Worm (Caenorhabditis elegans) whole organism, L3 larva: ENCODE results near the gene T19B10.2.

Experiments used
- R02D3.7 ChIP-seq: fragments of 150-350 bp; optimal IDR thresholded peaks from 2 replicates; lab custom pipeline; 2014; ENCODE audit warnings: missing biosample characterization, missing genetic modification characterization
- ama-1 ChIP-seq: fragments of 150-350 bp; optimal IDR thresholded peaks from 2 replicates; lab custom pipeline; 2018
- ceh-28 ChIP-seq: fragments of 150-350 bp; optimal IDR thresholded peaks from 2 replicates; lab custom pipeline; 2014; ENCODE audit warnings: missing biosample characterization, missing genetic modification reagents, missing genetic modification characterization
- ceh-82 ChIP-seq: fragments of 150-350 bp; optimal IDR thresholded peaks from 2 replicates; lab custom pipeline; 2014; ENCODE audit warnings: missing biosample characterization, missing genetic modification characterization
- egl-27 ChIP-seq: sonication (generic microtip); optimal IDR thresholded peaks from 4 replicates; lab custom pipeline; 2017; ENCODE audit warnings: missing biosample characterization, missing genetic modification reagents, missing genetic modification characterization
- egl-5 ChIP-seq: fragments of 150-350 bp; optimal IDR thresholded peaks from 2 replicates; lab custom pipeline; 2017; ENCODE audit warnings: missing biosample characterization, missing genetic modification reagents, missing genetic modification characterization, inconsistent platforms
- elt-2 ChIP-seq: sonication (generic microtip); optimal IDR thresholded peaks from 2 replicates; lab custom pipeline; 2016; ENCODE audit warnings: missing genetic modification reagents, mild to moderate bottlenecking, missing genetic modification characterization, missing compliant biosample characterization
- elt-3 ChIP-seq, 3 experiments: fragments of 150-350 bp in 1 of 3; sonication (generic microtip) in 2 of 3; optimal IDR thresholded peaks; 2 replicates in 2 of 3; 4 replicates in 1 of 3; lab custom pipeline; 2014 to 2017; ENCODE audit warnings: missing biosample characterization in 3 of 3, missing genetic modification characterization in 3 of 3
- fkh-10 ChIP-seq: sonication (generic microtip); optimal IDR thresholded peaks from 2 replicates; lab custom pipeline; 2017; ENCODE audit warnings: missing biosample characterization, missing genetic modification reagents, missing genetic modification characterization
- fkh-2 ChIP-seq: fragments of 150-350 bp; optimal IDR thresholded peaks from 2 replicates; lab custom pipeline; 2014; ENCODE audit warnings: missing biosample characterization, missing genetic modification reagents, missing genetic modification characterization
- fos-1 ChIP-seq: fragments of 150-350 bp; optimal IDR thresholded peaks from 2 replicates; lab custom pipeline; 2014; ENCODE audit warnings: missing biosample characterization, missing genetic modification characterization
- hmg-11 ChIP-seq: sonication (generic microtip); optimal IDR thresholded peaks from 2 replicates; lab custom pipeline; 2016; ENCODE audit warnings: missing genetic modification characterization, missing compliant biosample characterization
- jun-1 ChIP-seq: fragments of 150-350 bp; optimal IDR thresholded peaks from 2 replicates; lab custom pipeline; 2014; ENCODE audit warnings: missing biosample characterization, missing genetic modification reagents, missing genetic modification characterization
- lin-15B ChIP-seq: fragments of 150-350 bp; optimal IDR thresholded peaks from 2 replicates; lab custom pipeline; 2014; ENCODE audit warnings: missing biosample characterization, missing genetic modification characterization
- lin-39 ChIP-seq: fragments of 150-350 bp; optimal IDR thresholded peaks from 2 replicates; lab custom pipeline; 2018; ENCODE audit warnings: missing biosample characterization, missing genetic modification reagents, missing genetic modification characterization
- lsy-12 ChIP-seq: sonication (generic microtip); optimal IDR thresholded peaks from 2 replicates; lab custom pipeline; 2016; ENCODE audit warnings: mild to moderate bottlenecking, missing genetic modification characterization, missing compliant biosample characterization
- mdl-1 ChIP-seq: fragments of 150-350 bp; optimal IDR thresholded peaks from 2 replicates; lab custom pipeline; 2014; ENCODE audit warnings: missing biosample characterization, missing genetic modification characterization
- mml-1 ChIP-seq: fragments of 150-350 bp; sonication (generic microtip); optimal IDR thresholded peaks from 3 replicates; lab custom pipeline; 2014; ENCODE audit warnings: missing biosample characterization, missing genetic modification characterization
- nfya-1 ChIP-seq: sonication (generic microtip); optimal IDR thresholded peaks from 2 replicates; lab custom pipeline; 2017; ENCODE audit warnings: missing genetic modification characterization, mild to moderate bottlenecking, missing compliant biosample characterization, antibody characterized with exemption, moderate library complexity; ENCODE audit not compliant: insufficient read depth
- nhr-11 ChIP-seq: fragments of 150-350 bp; optimal IDR thresholded peaks from 2 replicates; lab custom pipeline; 2014; ENCODE audit warnings: missing biosample characterization, missing genetic modification characterization
- nhr-12 ChIP-seq: fragments of 150-350 bp; optimal IDR thresholded peaks from 2 replicates; lab custom pipeline; 2014; ENCODE audit warnings: missing biosample characterization, missing genetic modification characterization
- nhr-23 ChIP-seq: fragments of 150-350 bp; optimal IDR thresholded peaks from 2 replicates; lab custom pipeline; 2014; ENCODE audit warnings: missing biosample characterization, missing genetic modification reagents, missing genetic modification characterization
- nhr-237 ChIP-seq: fragments of 150-350 bp; optimal IDR thresholded peaks from 2 replicates; lab custom pipeline; 2014; ENCODE audit warnings: missing biosample characterization, missing genetic modification characterization
- nhr-25 ChIP-seq: sonication (generic microtip); optimal IDR thresholded peaks from 2 replicates; lab custom pipeline; 2017; ENCODE audit warnings: missing biosample characterization, missing genetic modification characterization
- nhr-43 ChIP-seq: sonication (generic microtip); optimal IDR thresholded peaks from 2 replicates; lab custom pipeline; 2016; ENCODE audit warnings: mild to moderate bottlenecking, missing genetic modification characterization, missing compliant biosample characterization; ENCODE audit not compliant: poor library complexity, severe bottlenecking
- nhr-76 ChIP-seq: fragments of 150-350 bp; sonication (generic microtip); optimal IDR thresholded peaks from 5 replicates; lab custom pipeline; 2014; ENCODE audit warnings: missing biosample characterization, missing genetic modification characterization
- nhr-77 ChIP-seq: fragments of 150-350 bp; optimal IDR thresholded peaks from 2 replicates; lab custom pipeline; 2014; ENCODE audit warnings: missing biosample characterization, missing genetic modification characterization
- pha-4 ChIP-seq: fragments of 150-350 bp; optimal IDR thresholded peaks from 2 replicates; lab custom pipeline; 2014; ENCODE audit warnings: missing biosample characterization, missing genetic modification reagents, missing genetic modification characterization
- pqm-1 ChIP-seq: fragments of 150-350 bp; optimal IDR thresholded peaks from 2 replicates; lab custom pipeline; 2017; ENCODE audit warnings: missing biosample characterization, missing genetic modification characterization, inconsistent platforms
- sea-2 ChIP-seq: fragments of 150-350 bp; sonication (generic microtip); optimal IDR thresholded peaks from 4 replicates; lab custom pipeline; 2014; ENCODE audit warnings: missing biosample characterization, missing genetic modification reagents, missing genetic modification characterization
- skn-1 ChIP-seq: fragments of 150-350 bp; optimal IDR thresholded peaks from 2 replicates; lab custom pipeline; 2014; ENCODE audit warnings: missing biosample characterization, missing genetic modification characterization
- snpc-4 ChIP-seq: fragments of 150-350 bp; optimal IDR thresholded peaks from 2 replicates; lab custom pipeline; 2014; ENCODE audit warnings: missing biosample characterization, missing genetic modification characterization
- tbx-2 ChIP-seq: sonication (generic microtip); optimal IDR thresholded peaks from 2 replicates; lab custom pipeline; 2016; ENCODE audit warnings: mild to moderate bottlenecking, missing genetic modification characterization, missing compliant biosample characterization
- unc-62 ChIP-seq: fragments of 150-350 bp; sonication (generic microtip); optimal IDR thresholded peaks from 4 replicates; lab custom pipeline; 2014; ENCODE audit warnings: missing biosample characterization, missing genetic modification reagents, missing genetic modification characterization
- ztf-11 ChIP-seq: fragments of 150-350 bp; optimal IDR thresholded peaks from 2 replicates; lab custom pipeline; 2014; ENCODE audit warnings: missing biosample characterization, missing genetic modification characterization
- ztf-4 ChIP-seq: fragments of 150-350 bp; optimal IDR thresholded peaks from 2 replicates; lab custom pipeline; 2014; ENCODE audit warnings: missing biosample characterization, missing genetic modification characterization

T19B10.2 gene

DNA sequence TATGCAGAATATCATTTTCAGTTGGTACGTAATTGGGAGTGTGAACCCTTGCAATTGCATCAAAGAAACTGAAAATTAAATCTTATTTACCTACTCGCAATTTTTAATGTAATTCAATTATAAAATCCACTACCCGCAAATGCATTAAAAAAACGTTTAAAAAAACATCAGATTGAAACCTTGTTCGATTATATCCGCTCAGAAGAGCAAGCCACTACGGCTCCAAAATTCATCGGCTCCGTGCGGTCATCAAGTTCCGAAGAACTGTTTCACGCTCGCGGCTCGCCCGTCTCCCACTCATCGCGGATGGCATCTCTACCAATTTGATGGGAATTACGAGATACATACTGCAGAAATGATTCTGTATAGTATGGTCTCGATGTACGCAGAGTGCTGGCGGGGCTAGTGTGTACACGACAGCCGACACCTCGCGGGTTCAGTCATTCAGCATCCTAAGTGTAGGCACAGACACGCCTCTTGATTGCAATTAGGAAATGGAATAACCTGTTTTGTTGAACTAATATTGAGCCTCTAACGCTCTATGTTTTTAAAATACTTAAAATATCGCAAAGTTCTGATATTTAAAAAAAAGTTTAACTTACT, 45.7 kb upstream of the T19B10.2 start:
- peak; percentile 27 for TF ChIP-seq elt-2 (tag; lab: Kevin White, UChicago)
- TF ChIP-seq snpc-4: peak; percentile 93
- peak; percentile 2 for TF ChIP-seq nhr-77 (tag; lab: Kevin White, UChicago)
- peak; percentile 6 for TF ChIP-seq ama-1 (lab: Kevin White, UChicago)
- peak; percentile 29 for TF ChIP-seq nhr-25 (tag; lab: Kevin White, UChicago)
- TF ChIP-seq pqm-1 (tag; lab: Kevin White, UChicago): peak; percentile 23
- peak; percentile 35 for TF ChIP-seq nhr-43 (tag; lab: Kevin White, UChicago)

DNA sequence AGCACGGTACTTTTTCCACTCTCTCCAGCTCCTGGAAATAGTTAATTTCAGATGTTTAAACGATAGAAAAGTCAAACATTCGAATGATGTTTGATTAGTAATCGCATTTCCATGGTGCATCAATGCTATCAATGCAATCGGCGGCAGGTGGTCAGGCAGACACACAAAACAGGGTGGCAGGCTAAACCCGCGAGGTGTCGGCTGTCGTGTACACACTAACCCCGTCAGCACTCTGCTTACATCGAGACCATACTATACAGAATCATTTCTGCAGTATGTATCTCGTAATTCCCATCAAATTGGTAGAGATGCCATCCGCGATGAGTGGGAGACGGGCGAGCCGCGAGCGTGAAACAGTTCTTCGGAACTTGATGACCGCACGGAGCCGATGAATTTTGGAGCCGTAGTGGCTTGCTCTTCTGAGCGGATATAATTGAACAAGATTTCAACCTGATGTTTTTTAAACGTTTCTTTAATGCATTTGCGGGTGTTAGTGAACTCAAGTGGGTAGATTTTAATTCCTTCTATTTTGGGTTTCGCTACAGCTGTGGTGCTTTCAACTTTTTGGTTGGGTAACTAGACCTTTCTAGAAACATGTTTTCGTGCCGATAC, 44.3 kb upstream of the T19B10.2 start:
- peak; percentile 61 for TF ChIP-seq nhr-43 (tag; lab: Kevin White, UChicago)
- TF ChIP-seq nhr-77 (tag; lab: Kevin White, UChicago): peak; percentile 38
- TF ChIP-seq R02D3.7 (tag; lab: Kevin White, UChicago): peak; percentile 5
- TF ChIP-seq snpc-4: peak; percentile 97
- TF ChIP-seq pqm-1 (tag; lab: Kevin White, UChicago): peak; percentile 65
- peak; percentile 47 for TF ChIP-seq ama-1 (lab: Kevin White, UChicago)
- TF ChIP-seq nfya-1 (tag; lab: Kevin White, UChicago): peak; percentile 14
- TF ChIP-seq elt-2 (tag; lab: Kevin White, UChicago): peak; percentile 76

DNA sequence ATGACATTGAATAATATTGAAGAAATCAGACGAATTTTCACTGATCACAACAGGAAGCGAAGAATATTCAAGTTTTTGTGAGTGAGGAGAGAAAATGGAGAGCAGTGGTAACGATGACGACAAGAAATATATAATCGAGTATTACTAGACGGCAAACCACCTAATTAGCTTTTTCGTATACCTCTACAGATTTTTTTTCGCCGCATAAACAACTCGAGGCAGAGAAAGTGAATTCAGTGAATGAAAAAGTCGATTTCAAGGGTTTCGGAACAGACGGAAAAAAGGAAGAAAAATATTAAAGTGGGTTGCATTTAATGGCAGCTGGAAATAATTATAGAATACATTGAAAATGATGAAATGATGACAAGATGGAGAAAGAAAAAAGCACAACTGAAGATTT, 43.5 kb upstream of the T19B10.2 start, which contains the start of gene gpa-1:
Gene gpa-1, minus strand, starts transcription at position 101 of the 400 bp plus-strand sequence.
- TF ChIP-seq elt-2 (tag; lab: Kevin White, UChicago) (no peak), nhr-23 (tag; lab: Kevin White, UChicago) (no peak), tbx-2 (tag; lab: Kevin White, UChicago) (no peak), lsy-12 (tag; lab: Kevin White, UChicago) (no peak), mdl-1 (tag; lab: Kevin White, UChicago) (no peak), fkh-2 (tag; lab: Kevin White, UChicago) (no peak), ama-1 (lab: Kevin White, UChicago) (no peak), sea-2 (GFP tag; lab: Kevin White, UChicago) (no peak), egl-27 (tag; lab: Kevin White, UChicago) (no peak), elt-3 (tag; optimal IDR thresholded peaks at IDR 0.05; lab: Kevin White, UChicago) (no peak), nhr-237 (no peak)
- TF ChIP-seq, all 47 proteins: peak for 0

DNA sequence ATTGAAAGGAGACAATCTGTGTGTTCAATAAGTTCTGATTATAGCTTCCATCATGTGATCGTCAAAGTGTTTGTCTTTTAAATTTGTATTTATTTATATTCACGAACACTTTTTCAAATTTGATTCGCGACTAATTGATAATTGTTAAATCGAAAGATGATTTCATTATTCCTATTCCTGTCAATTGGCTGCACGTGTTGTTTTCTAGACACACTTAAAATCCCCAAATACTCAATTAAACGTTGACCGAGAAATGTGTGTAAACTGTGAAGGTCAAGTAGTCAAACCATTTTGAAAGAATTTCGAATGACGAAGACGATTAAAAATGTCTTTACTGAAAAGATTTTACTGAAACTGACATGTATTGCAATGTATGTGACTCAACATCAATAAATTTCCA, 40.2 kb upstream of the T19B10.2 start:
- TF ChIP-seq egl-5 (tag; lab: Kevin White, UChicago) (no peak), snpc-4 (no peak), hmg-11 (tag; lab: Kevin White, UChicago) (no peak), nhr-11 (no peak), nfya-1 (tag; lab: Kevin White, UChicago) (no peak), nhr-76 (tag; lab: Kevin White, UChicago) (no peak), mml-1 (no peak), skn-1 (tag; lab: Kevin White, UChicago) (no peak), lin-15B (tag; lab: Kevin White, UChicago) (no peak), fkh-10 (GFP tag; lab: Kevin White, UChicago) (no peak)

DNA sequence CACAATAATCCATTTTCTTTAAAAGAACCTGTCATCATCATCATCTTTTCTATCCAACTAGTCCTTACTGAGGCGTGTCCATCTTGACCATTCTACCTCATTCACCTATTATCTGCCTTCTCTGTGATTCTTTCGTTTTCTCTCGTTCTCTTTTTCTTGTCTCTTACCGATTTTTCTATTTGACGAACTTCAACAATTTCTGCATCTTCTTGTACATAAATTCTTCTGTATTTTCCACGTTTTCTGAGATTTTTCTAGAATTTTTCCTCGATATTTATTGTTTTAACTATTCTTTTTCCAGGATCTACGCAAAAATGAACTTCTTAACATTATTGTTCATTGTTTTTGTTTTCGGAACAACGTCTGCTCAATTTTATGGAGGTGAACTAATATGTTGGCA, 38.2 kb upstream of the T19B10.2 start, which contains the start of gene cnc-10:
Gene cnc-10, plus strand, starts transcription at position 301 of the 400 bp plus-strand sequence.
- no peak for TF ChIP-seq lin-39 (tag; lab: Kevin White, UChicago)
- TF ChIP-seq pqm-1 (tag; lab: Kevin White, UChicago): no peak
- no peak for TF ChIP-seq nhr-77 (tag; lab: Kevin White, UChicago)
- TF ChIP-seq ceh-28 (tag; lab: Kevin White, UChicago): no peak

DNA sequence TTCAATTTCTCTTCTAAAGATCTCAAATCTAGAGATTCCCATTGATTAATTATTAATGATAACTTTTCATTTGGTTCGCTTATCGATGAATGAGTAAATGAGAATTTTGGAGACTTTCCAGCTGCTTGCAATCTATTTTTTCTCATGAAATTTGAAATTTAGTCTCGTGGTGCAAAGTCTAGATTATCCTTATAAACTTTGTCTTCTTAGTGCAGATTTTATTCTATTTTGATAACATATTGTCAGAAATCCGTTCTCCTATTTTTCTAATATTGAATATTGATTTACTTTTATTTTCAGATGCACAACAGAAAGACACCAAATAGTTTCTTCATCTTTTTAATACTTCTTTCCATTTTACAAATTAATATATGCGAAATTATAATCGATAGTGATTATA, 30.1 kb upstream of the T19B10.2 start, which contains the start of gene lgc-49:
Gene lgc-49, plus strand, starts transcription at position 301 of the 400 bp plus-strand sequence.
- no peak for TF ChIP-seq fos-1
- TF ChIP-seq ztf-4 (tag; lab: Kevin White, UChicago): no peak
- no peak for TF ChIP-seq ztf-11 (tag; lab: Kevin White, UChicago)
- no peak for TF ChIP-seq egl-27 (tag; lab: Kevin White, UChicago)
- no peak for TF ChIP-seq jun-1
- TF ChIP-seq fkh-2 (tag; lab: Kevin White, UChicago): no peak
- TF ChIP-seq nhr-25 (tag; lab: Kevin White, UChicago): no peak
- no peak for TF ChIP-seq unc-62 (GFP tag; lab: Kevin White, UChicago)
- TF ChIP-seq nhr-76 (tag; lab: Kevin White, UChicago): no peak
- TF ChIP-seq nfya-1 (tag; lab: Kevin White, UChicago): no peak
- no peak for TF ChIP-seq fkh-10 (GFP tag; lab: Kevin White, UChicago)
- no peak for TF ChIP-seq lin-15B (tag; lab: Kevin White, UChicago)
- no peak for TF ChIP-seq tbx-2 (tag; lab: Kevin White, UChicago)
- no peak for TF ChIP-seq mdl-1 (tag; lab: Kevin White, UChicago)
- TF ChIP-seq nhr-12: no peak
- TF ChIP-seq ceh-82 (tag; lab: Kevin White, UChicago): no peak
- TF ChIP-seq R02D3.7 (tag; lab: Kevin White, UChicago): no peak
- no peak for TF ChIP-seq pha-4 (tag; lab: Kevin White, UChicago)
